Worm (Caenorhabditis elegans): ENCODE results near the gene rpc-25.

The rpc-25 gene

ce11 chrV:10203435-10204009 is 2.9 kb downstream of the rpc-25 start, which contains the start of gene chpf-1:
chpf-1 (minus strand) TSS chrV:10203485.
- TF ChIP-seq ceh-82 (tag; optimal IDR thresholded peaks at IDR 0.05) (no peak), ztf-4 (tag; optimal IDR thresholded peaks at IDR 0.05) (no peak), mdl-1 (tag; optimal IDR thresholded peaks at IDR 0.05) (no peak), unc-62 (GFP tag; optimal IDR thresholded peaks at IDR 0.05) (no peak), blmp-1 (tag; optimal IDR thresholded peaks at IDR 0.05; ENCODE audit: insufficient read depth) (peak; percentile 59), crh-2 (tag; optimal IDR thresholded peaks at IDR 0.05) (peak; percentile 76), nhr-129 (tag; optimal IDR thresholded peaks at IDR 0.05) (peak; percentile 14), sma-3 (GFP tag; optimal IDR thresholded peaks at IDR 0.05) (no peak), fos-1 (tag; optimal IDR thresholded peaks at IDR 0.05) (peak; percentile 70), nhr-12 (tag; optimal IDR thresholded peaks at IDR 0.05) (no peak), sma-9 (GFP tag; optimal IDR thresholded peaks at IDR 0.05) (peak; percentile 2), sma-9 (tag; optimal IDR thresholded peaks at IDR 0.05) (no peak), snpc-4 (tag; optimal IDR thresholded peaks at IDR 0.05) (no peak), lsy-2 (tag; optimal IDR thresholded peaks at IDR 0.05) (peak in 1 of 2 experiments; percentile 0), ama-1 (optimal IDR thresholded peaks at IDR 0.05) (peak; percentile 17)

ce11 chrV:10202340-10202739 is 4.1 kb downstream of the rpc-25 start:
- no peak for TF ChIP-seq nhr-237 (tag; optimal IDR thresholded peaks at IDR 0.05)
- TF ChIP-seq aly-2 (tag; optimal IDR thresholded peaks at IDR 0.05) = no peak
- TF ChIP-seq mdl-1 (tag; optimal IDR thresholded peaks at IDR 0.05) = no peak

ce11 chrV:10201913-10202312 is 4.5 kb downstream of the rpc-25 start, which contains the start of gene ZK856.7:
ZK856.7 (plus strand) TSS chrV:10202098.
- TF ChIP-seq nhr-25 (tag; optimal IDR thresholded peaks at IDR 0.05) = peak; percentile 25
- TF ChIP-seq nhr-237 (tag; optimal IDR thresholded peaks at IDR 0.05) = no peak
- no peak for TF ChIP-seq mdl-1 (tag; optimal IDR thresholded peaks at IDR 0.05)
- peak in 1 of 2 experiments; percentile 11 for TF ChIP-seq lsy-2 (tag; optimal IDR thresholded peaks at IDR 0.05)
- TF ChIP-seq crh-2 (tag; optimal IDR thresholded peaks at IDR 0.05) = peak; percentile 37

DNA sequence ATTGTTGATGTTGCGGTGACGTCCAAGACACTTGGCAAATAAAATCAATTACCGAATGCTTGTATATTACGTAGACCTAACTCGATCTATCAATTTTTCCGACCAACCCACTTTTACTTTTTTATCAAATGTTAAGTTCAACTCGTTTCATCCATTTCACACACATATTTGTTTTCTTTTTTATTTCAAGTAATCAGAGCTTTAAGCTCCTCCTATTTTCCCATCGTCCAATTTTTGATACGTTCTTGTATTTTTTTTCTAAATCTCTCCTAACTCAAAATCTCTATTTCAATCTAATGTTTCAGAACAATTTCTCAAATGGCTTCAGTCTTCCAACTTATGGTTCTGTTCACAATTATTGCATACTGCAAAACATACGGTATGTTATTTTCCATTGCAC is 8.0 kb downstream of the rpc-25 start, which contains the start of gene ZK856.6:
Gene ZK856.6 (plus strand): TSS at position 301 of the 400 bp plus-strand sequence.
- TF ChIP-seq lin-13 (GFP tag; optimal IDR thresholded peaks at IDR 0.05) = no peak
- TF ChIP-seq C34F6.9 (tag; optimal IDR thresholded peaks at IDR 0.05) = no peak
- TF ChIP-seq nhr-10 (tag; optimal IDR thresholded peaks at IDR 0.05) = no peak
- TF ChIP-seq elt-3 (tag; optimal IDR thresholded peaks at IDR 0.05) = no peak
- TF ChIP-seq ZK546.5 (tag; optimal IDR thresholded peaks at IDR 0.05) = no peak
- TF ChIP-seq unc-55 (GFP tag; optimal IDR thresholded peaks at IDR 0.05) = no peak
- no peak for TF ChIP-seq zag-1 (tag; optimal IDR thresholded peaks at IDR 0.05)
- no peak for TF ChIP-seq ztf-11 (tag; optimal IDR thresholded peaks at IDR 0.05)
- no peak for TF ChIP-seq crh-2 (tag; optimal IDR thresholded peaks at IDR 0.05)
- no peak for TF ChIP-seq elt-1 (tag; optimal IDR thresholded peaks at IDR 0.05)
- no peak for TF ChIP-seq nhr-12 (tag; optimal IDR thresholded peaks at IDR 0.05)
- TF ChIP-seq mbf-1 (tag; optimal IDR thresholded peaks at IDR 0.05) = no peak
- TF ChIP-seq snpc-4 (tag; optimal IDR thresholded peaks at IDR 0.05) = no peak
- TF ChIP-seq unc-39 (tag; optimal IDR thresholded peaks at IDR 0.05) = no peak
- no peak for TF ChIP-seq nhr-11 (tag; optimal IDR thresholded peaks at IDR 0.05)
- no peak for TF ChIP-seq egl-27 (tag; optimal IDR thresholded peaks at IDR 0.05)
- TF ChIP-seq nhr-23 (tag; optimal IDR thresholded peaks at IDR 0.05) = no peak
- TF ChIP-seq F13H6.1 (tag; optimal IDR thresholded peaks at IDR 0.05) = no peak

ce11 chrV:10191242-10191641 is 15.2 kb downstream of the rpc-25 start:
- TF ChIP-seq fos-1 (tag; optimal IDR thresholded peaks at IDR 0.05) (peak; percentile 35), nhr-237 (tag; optimal IDR thresholded peaks at IDR 0.05) (no peak)

ce11 chrV:10190081-10190556 is 16.3 kb downstream of the rpc-25 start, which contains the start of gene ZK856.5:
ZK856.5 (minus strand) TSS chrV:10190131.
- TF ChIP-seq blmp-1 (tag; optimal IDR thresholded peaks at IDR 0.05; ENCODE audit: insufficient read depth) (no peak), nhr-25 (tag; optimal IDR thresholded peaks at IDR 0.05) (no peak), fos-1 (tag; optimal IDR thresholded peaks at IDR 0.05) (peak; percentile 71), mdl-1 (tag; optimal IDR thresholded peaks at IDR 0.05) (peak in 1 of 2 experiments; percentile 36), egl-27 (tag; optimal IDR thresholded peaks at IDR 0.05) (no peak), nhr-77 (tag; optimal IDR thresholded peaks at IDR 0.05) (no peak), sma-9 (GFP tag; optimal IDR thresholded peaks at IDR 0.05) (peak; percentile 68), sma-9 (tag; optimal IDR thresholded peaks at IDR 0.05) (no peak), crh-2 (tag; optimal IDR thresholded peaks at IDR 0.05) (peak; percentile 61)

All from whole organism, L2 larva.